Worm (Caenorhabditis elegans) whole organism, L2 larva: ENCODE measurements around the gene act-3.
"Not testable (repeated sequence)": the region's sequence is repeated elsewhere in the genome, so short reads cannot be mapped to it uniquely, and the experiment has no call there.

Experiments used
- R02D3.7 ChIP-seq: fragments of 150-350 bp; optimal IDR thresholded peaks from 2 replicates; lab custom pipeline; 2014; ENCODE audit warnings: missing biosample characterization, missing genetic modification characterization
- aly-2 ChIP-seq: fragments of 150-350 bp; optimal IDR thresholded peaks from 2 replicates; lab custom pipeline; 2014; ENCODE audit warnings: missing biosample characterization, missing genetic modification characterization
- lin-39 ChIP-seq: fragments of 150-350 bp; optimal IDR thresholded peaks from 2 replicates; lab custom pipeline; 2014; ENCODE audit warnings: missing biosample characterization, missing genetic modification reagents, missing genetic modification characterization
- mab-5 ChIP-seq: fragments of 150-350 bp; optimal IDR thresholded peaks from 2 replicates; lab custom pipeline; 2014; ENCODE audit warnings: missing biosample characterization, missing genetic modification characterization

DNA sequence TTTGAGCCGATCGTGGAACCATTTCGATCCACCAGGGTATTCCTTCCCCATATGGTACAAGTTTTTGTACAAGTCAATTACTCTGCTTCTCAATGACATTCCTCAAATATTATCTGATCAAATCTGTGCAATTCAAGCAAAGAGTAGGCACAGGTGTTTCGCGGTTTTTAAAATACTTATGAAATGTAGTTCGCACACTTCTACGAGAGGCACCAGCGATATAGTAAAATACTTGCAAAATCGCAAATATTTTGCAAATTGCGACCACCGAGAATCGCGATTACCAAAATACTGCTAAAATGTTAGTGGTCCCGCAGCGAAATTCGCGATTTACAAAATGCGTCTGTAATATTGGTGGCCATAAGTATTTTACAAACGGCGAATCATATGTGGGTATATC is 35.3 kb upstream of the act-3 start, which contains the start of gene Y42A5A.5:
- not testable (repeated sequence) for TF ChIP-seq mab-5 (tag; lab: Kevin White, UChicago); R02D3.7; aly-2 (tag; lab: Kevin White, UChicago); lin-39 (tag; lab: Kevin White, UChicago)
